Worm (Caenorhabditis elegans): ENCODE data around the gene Y54G2A.49.
"Not testable (repeated sequence)": the region's sequence is repeated elsewhere in the genome, so short reads cannot be mapped to it uniquely, and the experiment has no call there.

- not testable (repeated sequence) for TF ChIP-seq nhr-76, pha-4 (tag; optimal IDR thresholded peaks at IDR 0.05)
Observed at ce11 chrIV:2895986-2896660, 43.1 kb upstream of the Y54G2A.49 start.
